Fruit fly (Drosophila melanogaster) whole organism, embryonic: ENCODE data around the gene CG42342.

Experiments used
- Ada2b ChIP-seq: fragments of 200-800 bp; sonication (Bioruptor generic); IDR thresholded peaks from 2 replicates; pipeline ENCODE4 v1.3.6; 2022; ENCODE audit warnings: missing biosample characterization, missing genetic modification characterization
- Bdp1 ChIP-seq: fragments of 200-800 bp; sonication (Bioruptor generic); optimal IDR thresholded peaks from 3 replicates; lab custom pipeline; 2016; ENCODE audit warnings: missing biosample characterization, missing genetic modification characterization
- CG1024 ChIP-seq: fragments of 200-800 bp; sonication (Bioruptor generic); IDR thresholded peaks from 2 replicates; pipeline ENCODE4 v1.3.6; 2022; ENCODE audit warnings: missing biosample characterization, missing genetic modification characterization
- CG10431 ChIP-seq: fragments of 200-800 bp; sonication (Bioruptor generic); optimal IDR thresholded peaks from 3 replicates; lab custom pipeline; 2018; ENCODE audit warnings: missing biosample characterization, mild to moderate bottlenecking, missing genetic modification characterization
- CG14441 ChIP-seq: fragments of 200-800 bp; sonication (Bioruptor generic); IDR thresholded peaks from 2 replicates; pipeline ENCODE4 v1.3.6; 2022; ENCODE audit warnings: missing biosample characterization, missing genetic modification characterization
- CG14965 ChIP-seq: fragments of 200-800 bp; sonication (Bioruptor generic); optimal IDR thresholded peaks from 2 replicates; lab custom pipeline; 2016; ENCODE audit warnings: missing biosample characterization, missing genetic modification characterization, borderline replicate concordance
- CG17568 ChIP-seq: fragments of 200-800 bp; sonication (Bioruptor generic); optimal IDR thresholded peaks from 2 replicates; lab custom pipeline; 2018; ENCODE audit warnings: missing biosample characterization, mild to moderate bottlenecking, missing genetic modification characterization, moderate library complexity
- CG2712 ChIP-seq: fragments of 200-800 bp; optimal IDR thresholded peaks from 3 replicates; lab custom pipeline; 2019; ENCODE audit warnings: missing biosample characterization, mild to moderate bottlenecking, missing genetic modification characterization, moderate library complexity
- CG32532 ChIP-seq: fragments of 200-800 bp; sonication (Bioruptor generic); IDR thresholded peaks from 2 replicates; pipeline ENCODE4 v1.3.6; 2022; ENCODE audit warnings: missing biosample characterization, missing genetic modification characterization
- CG33557 ChIP-seq: fragments of 200-800 bp; sonication (Bioruptor generic); optimal IDR thresholded peaks from 2 replicates; lab custom pipeline; 2019; ENCODE audit warnings: missing biosample characterization, mild to moderate bottlenecking, missing genetic modification characterization, moderate library complexity
- CG34376 ChIP-seq: fragments of 200-800 bp; sonication (Bioruptor generic); optimal IDR thresholded peaks from 2 replicates; lab custom pipeline; 2018; ENCODE audit warnings: missing biosample characterization, mild to moderate bottlenecking, missing genetic modification characterization
- CG6689 ChIP-seq: fragments of 200-800 bp; sonication (Bioruptor generic); IDR thresholded peaks from 2 replicates; pipeline ENCODE4 v1.3.6; 2022; ENCODE audit warnings: missing biosample characterization, missing genetic modification characterization
- CG6765 ChIP-seq: fragments of 200-800 bp; sonication (Bioruptor generic); optimal IDR thresholded peaks from 3 replicates; lab custom pipeline; 2017; ENCODE audit warnings: missing biosample characterization, mild to moderate bottlenecking, missing genetic modification characterization
- CG8765 ChIP-seq: fragments of 200-800 bp; sonication (Bioruptor generic); IDR thresholded peaks from 2 replicates; pipeline ENCODE4 v1.3.6; 2022; ENCODE audit warnings: missing biosample characterization, missing genetic modification characterization
- CG9609 ChIP-seq: fragments of 200-800 bp; sonication (Bioruptor generic); optimal IDR thresholded peaks from 3 replicates; lab custom pipeline; 2016; ENCODE audit warnings: missing biosample characterization, missing genetic modification characterization
- CkIIα-i1 ChIP-seq: fragments of 200-800 bp; sonication (Bioruptor generic); IDR thresholded peaks from 2 replicates; pipeline ENCODE4 v1.3.6; 2022; ENCODE audit warnings: missing biosample characterization, missing genetic modification characterization
- HHEX ChIP-seq: fragments of 200-800 bp; sonication (Bioruptor generic); optimal IDR thresholded peaks from 3 replicates; lab custom pipeline; 2017; ENCODE audit warnings: missing biosample characterization, mild to moderate bottlenecking, missing genetic modification characterization, missing genetic modification reagents
- Jarid2 ChIP-seq: fragments of 200-800 bp; sonication (Bioruptor generic); optimal IDR thresholded peaks from 3 replicates; lab custom pipeline; 2017; ENCODE audit warnings: mild to moderate bottlenecking, missing biosample characterization, missing genetic modification reagents, missing genetic modification characterization
- Mad ChIP-seq: fragments of 200-800 bp; sonication (Bioruptor generic); optimal IDR thresholded peaks from 2 replicates; lab custom pipeline; 2016; ENCODE audit warnings: missing biosample characterization, missing genetic modification characterization
- Meics ChIP-seq: fragments of 200-800 bp; sonication (Bioruptor generic); optimal IDR thresholded peaks from 2 replicates; lab custom pipeline; 2017; ENCODE audit warnings: missing biosample characterization, mild to moderate bottlenecking, missing genetic modification characterization
- Mrtf ChIP-seq: fragments of 200-800 bp; sonication (Bioruptor generic); IDR thresholded peaks from 3 replicates; pipeline ENCODE4 v1.3.6; 2022; ENCODE audit warnings: missing biosample characterization, missing genetic modification characterization
- Nf-YA ChIP-seq: fragments of 200-800 bp; sonication (Bioruptor generic); IDR thresholded peaks from 2 replicates; pipeline ENCODE4 v1.3.6; 2022; ENCODE audit warnings: missing biosample characterization, missing genetic modification characterization
- Opbp ChIP-seq: fragments of 200-800 bp; sonication (Bioruptor generic); IDR thresholded peaks from 3 replicates; pipeline ENCODE4 v1.3.6; 2022; ENCODE audit warnings: missing biosample characterization, missing genetic modification characterization; ENCODE audit not compliant: partially characterized antibody
- PHDP ChIP-seq: fragments of 200-800 bp; sonication (Bioruptor generic); optimal IDR thresholded peaks from 3 replicates; lab custom pipeline; 2018; ENCODE audit warnings: missing biosample characterization, mild to moderate bottlenecking, missing genetic modification characterization, moderate library complexity
- Taf1 ChIP-seq: fragments of 200-800 bp; sonication (Bioruptor generic); IDR thresholded peaks from 2 replicates; pipeline ENCODE4 v1.3.6; 2022; ENCODE audit warnings: missing biosample characterization, missing genetic modification characterization
- ab ChIP-seq: fragments of 200-800 bp; sonication (Bioruptor generic); optimal IDR thresholded peaks from 2 replicates; lab custom pipeline; 2016; ENCODE audit warnings: missing biosample characterization, missing genetic modification characterization
- br ChIP-seq: fragments of >200 bp; optimal IDR thresholded peaks from 2 replicates; lab custom pipeline; 2017
- cad ChIP-seq: fragments of >200 bp; optimal IDR thresholded peaks from 2 replicates; lab custom pipeline; 2017; ENCODE audit warnings: missing biosample characterization, missing genetic modification characterization
- chinmo ChIP-seq: fragments of 200-800 bp; sonication (Bioruptor generic); IDR thresholded peaks from 4 replicates; pipeline ENCODE4 v1.3.6; 2022; ENCODE audit warnings: missing biosample characterization, missing genetic modification characterization; ENCODE audit not compliant: partially characterized antibody
- gcm ChIP-seq: fragments of 200-800 bp; sonication (Bioruptor generic); optimal IDR thresholded peaks from 2 replicates; lab custom pipeline; 2019; ENCODE audit warnings: missing biosample characterization, mild to moderate bottlenecking, missing genetic modification characterization, moderate library complexity
- gt ChIP-seq: fragments of 200-800 bp; sonication (Bioruptor generic); IDR thresholded peaks from 2 replicates; pipeline ENCODE4 v1.3.6; 2022; ENCODE audit warnings: missing biosample characterization, missing genetic modification characterization
- h ChIP-seq: fragments of >200 bp; optimal IDR thresholded peaks from 2 replicates; lab custom pipeline; 2017
- klu ChIP-seq: fragments of 200-800 bp; sonication (Bioruptor generic); IDR thresholded peaks from 2 replicates; pipeline ENCODE4 v1.3.6; 2022; ENCODE audit warnings: missing biosample characterization, missing genetic modification characterization
- lbe ChIP-seq: fragments of 200-800 bp; sonication (Bioruptor generic); optimal IDR thresholded peaks from 2 replicates; lab custom pipeline; 2016; ENCODE audit warnings: missing biosample characterization, mild to moderate bottlenecking, missing genetic modification characterization
- lilli ChIP-seq: fragments of 200-800 bp; sonication (Bioruptor generic); optimal IDR thresholded peaks from 3 replicates; lab custom pipeline; 2016; ENCODE audit warnings: missing biosample characterization, missing genetic modification characterization
- mam ChIP-seq: fragments of 200-800 bp; sonication (Bioruptor generic); optimal IDR thresholded peaks from 3 replicates; lab custom pipeline; 2016; ENCODE audit warnings: missing biosample characterization, missing genetic modification characterization
- nerfin-1 ChIP-seq: fragments of 200-800 bp; sonication (Bioruptor generic); optimal IDR thresholded peaks from 3 replicates; lab custom pipeline; 2019; ENCODE audit warnings: missing biosample characterization, mild to moderate bottlenecking, missing genetic modification characterization, moderate library complexity
- odd ChIP-seq: fragments of 200-800 bp; sonication (Bioruptor generic); optimal IDR thresholded peaks from 2 replicates; lab custom pipeline; 2017; ENCODE audit warnings: missing biosample characterization, mild to moderate bottlenecking, missing genetic modification characterization
- p53 ChIP-seq: fragments of 200-800 bp; sonication (Bioruptor generic); optimal IDR thresholded peaks from 2 replicates; lab custom pipeline; 2016; ENCODE audit warnings: missing biosample characterization, missing genetic modification characterization
- phol ChIP-seq: fragments of 200-800 bp; sonication (Bioruptor generic); optimal IDR thresholded peaks from 3 replicates; lab custom pipeline; 2018; ENCODE audit warnings: missing biosample characterization, mild to moderate bottlenecking, missing genetic modification characterization, moderate library complexity
- pnt ChIP-seq: fragments of 200-800 bp; sonication (Bioruptor generic); optimal IDR thresholded peaks from 3 replicates; lab custom pipeline; 2016; ENCODE audit warnings: missing biosample characterization, missing genetic modification characterization
- prd ChIP-seq, 3 experiments: fragments of >200 bp in 2 of 3; fragments of 200-800 bp in 1 of 3; sonication (Bioruptor generic) in 1 of 3; optimal IDR thresholded peaks in 2 of 3; IDR thresholded peaks in 1 of 3; 2 replicates in 2 of 3; 3 replicates in 1 of 3; pipeline versions ENCODE4 v1.3.6 to Lab custom; 2017 to 2022; ENCODE audit warnings: missing biosample characterization in 1 of 3, missing genetic modification characterization in 1 of 3
- ranshi ChIP-seq: fragments of 200-800 bp; sonication (Bioruptor generic); IDR thresholded peaks from 2 replicates; pipeline ENCODE4 v1.3.6; 2022; ENCODE audit warnings: missing biosample characterization, missing genetic modification characterization
- ro ChIP-seq: fragments of 200-800 bp; sonication (Bioruptor generic); IDR thresholded peaks from 2 replicates; pipeline ENCODE4 v1.3.6; 2022; ENCODE audit warnings: missing biosample characterization, missing genetic modification characterization
- salm ChIP-seq: fragments of 200-800 bp; sonication (Bioruptor generic); optimal IDR thresholded peaks from 2 replicates; lab custom pipeline; 2018; ENCODE audit warnings: missing biosample characterization, mild to moderate bottlenecking, missing genetic modification characterization
- sens-2 ChIP-seq: fragments of 200-800 bp; sonication (Bioruptor generic); IDR thresholded peaks from 2 replicates; pipeline ENCODE4 v1.3.6; 2022; ENCODE audit warnings: missing biosample characterization, missing genetic modification characterization
- sim ChIP-seq: fragments of 200-800 bp; sonication (Bioruptor generic); IDR thresholded peaks from 2 replicates; pipeline ENCODE4 v1.3.6; 2022; ENCODE audit warnings: missing biosample characterization, missing genetic modification characterization
- ttk ChIP-seq: fragments of 200-800 bp; sonication (Bioruptor generic); IDR thresholded peaks from 2 replicates; pipeline ENCODE4 v2.1.2; 2022; ENCODE audit warnings: missing biosample characterization, missing genetic modification characterization
- tup ChIP-seq: fragments of 200-800 bp; sonication (Bioruptor generic); optimal IDR thresholded peaks from 2 replicates; lab custom pipeline; 2016; ENCODE audit warnings: missing biosample characterization, mild to moderate bottlenecking, missing genetic modification characterization, moderate library complexity
- unc-4 ChIP-seq: fragments of 200-800 bp; sonication (Bioruptor generic); IDR thresholded peaks from 2 replicates; pipeline ENCODE4 v1.3.6; 2022; ENCODE audit warnings: missing biosample characterization, missing genetic modification characterization; ENCODE audit not compliant: partially characterized antibody
- vnd ChIP-seq: fragments of 200-800 bp; sonication (Bioruptor generic); IDR thresholded peaks from 3 replicates; pipeline ENCODE4 v1.3.6; 2022; ENCODE audit warnings: missing biosample characterization, missing genetic modification characterization; ENCODE audit not compliant: partially characterized antibody

CG42342 gene

dm6 chr3R:16497379-16497778, 5.2 kb upstream of the CG42342 start (continued):
- TF ChIP-seq Nf-YA = peak; percentile 76
- no peak for TF ChIP-seq chinmo (GFP tag; lab: Robert Waterston, UW)
- no peak for TF ChIP-seq unc-4 (GFP tag; lab: Robert Waterston, UW)
- TF ChIP-seq p53 (GFP tag; lab: Kevin White, UChicago) = peak; percentile 50
- TF ChIP-seq klu (GFP tag; lab: Robert Waterston, UW) = peak; percentile 48; the same call in 1 of the 2 replicates
- TF ChIP-seq tup (GFP tag; lab: Kevin White, UChicago) = peak; percentile 55
- peak; percentile 91 for TF ChIP-seq CG2712 (tag; lab: Kevin White, UChicago)
- peak; percentile 78 for TF ChIP-seq gcm (GFP tag; lab: Kevin White, UChicago)
- peak; percentile 73 for TF ChIP-seq CG17568 (GFP tag; lab: Kevin White, UChicago)
- peak; percentile 71 for TF ChIP-seq pnt (GFP tag; lab: Kevin White, UChicago)
- peak; percentile 77 for TF ChIP-seq ttk (GFP tag; lab: Robert Waterston, UW)
- TF ChIP-seq CG1024 (GFP tag; lab: Robert Waterston, UW) = peak; percentile 82
- TF ChIP-seq sens-2 (GFP tag; lab: Robert Waterston, UW) = peak; percentile 75; the same call in 1 of the 2 replicates
- TF ChIP-seq sim (GFP tag; lab: Robert Waterston, UW) = 0 out of 2 replicates have a peak, but pooled peaks have one; percentile 35
- peak; percentile 91 for TF ChIP-seq PHDP (tag; lab: Kevin White, UChicago)
- TF ChIP-seq ro (GFP tag; lab: Robert Waterston, UW) = peak; percentile 61
- TF ChIP-seq HHEX (GFP tag; lab: Kevin White, UChicago) = peak; percentile 82
- peak; percentile 67 for TF ChIP-seq mam (GFP tag; lab: Kevin White, UChicago)
- TF ChIP-seq CG33557 (GFP tag; lab: Kevin White, UChicago) = peak; percentile 52
- peak; percentile 46 for TF ChIP-seq CG9609 (GFP tag; lab: Kevin White, UChicago)
- TF ChIP-seq nerfin-1 (tag; lab: Kevin White, UChicago) = peak; percentile 63
- TF ChIP-seq odd (GFP tag; lab: Kevin White, UChicago) = peak; percentile 70
- no peak for TF ChIP-seq prd (optimal IDR thresholded peaks at IDR 0.05; lab: Kevin White, UChicago)
- TF ChIP-seq prd (GFP tag; IDR thresholded peaks at IDR 0.05; lab: Robert Waterston, UW) = peak; percentile 88
- peak; percentile 91 for TF ChIP-seq Mrtf (GFP tag; lab: Robert Waterston, UW)
- TF ChIP-seq lbe (GFP tag; lab: Kevin White, UChicago) = peak; percentile 35
- peak; percentile 83 for TF ChIP-seq CG6689 (GFP tag; lab: Robert Waterston, UW)
- TF ChIP-seq CG6765 (GFP tag; lab: Kevin White, UChicago) = peak; percentile 38
- TF ChIP-seq br (lab: Kevin White, UChicago) = no peak
- no peak for TF ChIP-seq vnd (GFP tag; lab: Robert Waterston, UW)
- no peak for TF ChIP-seq ab (GFP tag; lab: Kevin White, UChicago)
- peak; percentile 96 for TF ChIP-seq CG32532 (GFP tag; lab: Robert Waterston, UW)
- peak; percentile 52; the same call in 1 of the 3 replicates for TF ChIP-seq Opbp
- peak; percentile 88 for TF ChIP-seq Meics (GFP tag; lab: Kevin White, UChicago)
- TF ChIP-seq Bdp1 (GFP tag; lab: Kevin White, UChicago) = peak; percentile 56
- peak; percentile 72 for TF ChIP-seq Taf1 (GFP tag; lab: Robert Waterston, UW)
- TF ChIP-seq gt (GFP tag; lab: Robert Waterston, UW) = peak; percentile 20; the same call in 1 of the 2 replicates
- TF ChIP-seq CG10431 (GFP tag; lab: Kevin White, UChicago) = peak; percentile 52
- TF ChIP-seq CkIIα-i1 (GFP tag; lab: Robert Waterston, UW) = 0 out of 2 replicates have a peak, but pooled peaks have one; percentile 14
- peak; percentile 62 for TF ChIP-seq salm
- TF ChIP-seq Ada2b = peak; percentile 70; the same call in 1 of the 2 replicates
- no peak for TF ChIP-seq h (lab: Kevin White, UChicago)
- TF ChIP-seq phol = peak; percentile 85
- TF ChIP-seq ranshi (GFP tag; lab: Robert Waterston, UW) = peak; percentile 77
- TF ChIP-seq cad (GFP tag; lab: Kevin White, UChicago) = no peak
- peak; percentile 52; the same call in 1 of the 2 replicates for TF ChIP-seq CG8765
- TF ChIP-seq CG34376 (GFP tag; lab: Kevin White, UChicago) = no peak
- TF ChIP-seq Jarid2 (GFP tag; lab: Kevin White, UChicago) = peak; percentile 62
- TF ChIP-seq CG14965 (GFP tag; lab: Kevin White, UChicago) = no peak
- peak; percentile 69 for TF ChIP-seq Mad (GFP tag; lab: Kevin White, UChicago)
- peak; percentile 92 for TF ChIP-seq CG14441
- peak; percentile 85 for TF ChIP-seq lilli (GFP tag; lab: Kevin White, UChicago)
